Fruit fly (Drosophila melanogaster) whole organism, prepupa: ENCODE results near the gene CG42266.

Experiments
- Blimp-1 ChIP-seq: fragments of 200-800 bp; sonication (Bioruptor generic); optimal IDR thresholded peaks from 3 replicates; lab custom pipeline; 2017; ENCODE audit warnings: missing biosample characterization, missing genetic modification characterization, mild to moderate bottlenecking, moderate library complexity, missing genetic modification reagents
- CG10631 ChIP-seq: fragments of 200-800 bp; sonication (Bioruptor generic); optimal IDR thresholded peaks from 2 replicates; lab custom pipeline; 2016; ENCODE audit warnings: missing biosample characterization, missing genetic modification characterization
- CG10669 ChIP-seq: fragments of 200-800 bp; sonication (Bioruptor generic); optimal IDR thresholded peaks from 3 replicates; lab custom pipeline; 2018; ENCODE audit warnings: missing biosample characterization, mild to moderate bottlenecking, missing genetic modification characterization, moderate library complexity
- CG11762 ChIP-seq: fragments of 200-800 bp; sonication (Bioruptor generic); optimal IDR thresholded peaks from 3 replicates; lab custom pipeline; 2016; ENCODE audit warnings: missing biosample characterization, missing genetic modification characterization; ENCODE audit not compliant: insufficient read depth
- CG11902 ChIP-seq: fragments of 200-800 bp; sonication (Bioruptor generic); optimal IDR thresholded peaks from 3 replicates; lab custom pipeline; 2016; ENCODE audit warnings: missing biosample characterization, missing genetic modification characterization
- CG15336 ChIP-seq: fragments of 200-800 bp; sonication (Bioruptor generic); IDR thresholded peaks from 2 replicates; pipeline ENCODE4 v1.3.6; 2022; ENCODE audit warnings: missing biosample characterization, missing genetic modification characterization
- CG1621 ChIP-seq: fragments of 200-800 bp; sonication (Bioruptor generic); optimal IDR thresholded peaks from 3 replicates; lab custom pipeline; 2018; ENCODE audit warnings: missing biosample characterization, mild to moderate bottlenecking, missing genetic modification characterization
- CG16779 ChIP-seq: fragments of 200-800 bp; sonication (Bioruptor generic); optimal IDR thresholded peaks from 3 replicates; lab custom pipeline; 2017; ENCODE audit warnings: missing biosample characterization, mild to moderate bottlenecking, missing genetic modification characterization
- CG3032 ChIP-seq: fragments of 200-800 bp; optimal IDR thresholded peaks from 2 replicates; lab custom pipeline; 2019; ENCODE audit warnings: missing biosample characterization, mild to moderate bottlenecking, missing genetic modification characterization, moderate library complexity
- CG32006 ChIP-seq: fragments of 200-800 bp; sonication (Bioruptor generic); optimal IDR thresholded peaks from 3 replicates; lab custom pipeline; 2017; ENCODE audit warnings: missing biosample characterization, mild to moderate bottlenecking, missing genetic modification characterization
- CG34406 ChIP-seq: fragments of 200-800 bp; sonication (Bioruptor generic); optimal IDR thresholded peaks from 3 replicates; lab custom pipeline; 2016; ENCODE audit warnings: missing biosample characterization, missing genetic modification characterization
- CG3919 ChIP-seq: fragments of 200-800 bp; sonication (Bioruptor generic); optimal IDR thresholded peaks from 3 replicates; lab custom pipeline; 2016; ENCODE audit warnings: missing biosample characterization, missing genetic modification characterization
- CG4318 ChIP-seq: fragments of 200-800 bp; sonication (Bioruptor generic); optimal IDR thresholded peaks from 3 replicates; lab custom pipeline; 2017; ENCODE audit warnings: missing biosample characterization, mild to moderate bottlenecking, missing genetic modification characterization
- CG6276 ChIP-seq: fragments of 200-800 bp; sonication (Bioruptor generic); optimal IDR thresholded peaks from 2 replicates; lab custom pipeline; 2017; ENCODE audit warnings: missing biosample characterization, mild to moderate bottlenecking, missing genetic modification characterization
- CG6792 ChIP-seq: fragments of 200-800 bp; sonication (Bioruptor generic); optimal IDR thresholded peaks from 3 replicates; lab custom pipeline; 2016; ENCODE audit warnings: missing biosample characterization, missing genetic modification characterization
- CG6808 ChIP-seq: fragments of 200-800 bp; sonication (Bioruptor generic); optimal IDR thresholded peaks from 3 replicates; lab custom pipeline; 2017; ENCODE audit warnings: missing biosample characterization, missing genetic modification characterization, mild to moderate bottlenecking, moderate library complexity, missing genetic modification reagents
- CG6854 ChIP-seq: fragments of 200-800 bp; sonication (Bioruptor generic); optimal IDR thresholded peaks from 2 replicates; lab custom pipeline; 2017; ENCODE audit warnings: missing biosample characterization, mild to moderate bottlenecking, missing genetic modification characterization
- CG8119 ChIP-seq: fragments of 200-800 bp; sonication (Bioruptor generic); IDR thresholded peaks from 3 replicates; pipeline ENCODE4 v1.3.6; 2022; ENCODE audit warnings: missing biosample characterization, missing genetic modification characterization
- CG8319 ChIP-seq: fragments of 200-800 bp; sonication (Bioruptor generic); optimal IDR thresholded peaks from 3 replicates; lab custom pipeline; 2016; ENCODE audit warnings: missing biosample characterization, missing genetic modification characterization
- CG8632 ChIP-seq: fragments of 200-800 bp; sonication (Bioruptor generic); optimal IDR thresholded peaks from 3 replicates; lab custom pipeline; 2016; ENCODE audit warnings: missing biosample characterization, missing genetic modification characterization
- CG9139 ChIP-seq: fragments of 200-800 bp; sonication (Bioruptor generic); optimal IDR thresholded peaks from 3 replicates; lab custom pipeline; 2017; ENCODE audit warnings: missing biosample characterization, mild to moderate bottlenecking, missing genetic modification characterization
- Eip78C ChIP-seq: fragments of 200-800 bp; sonication (Bioruptor generic); peaks from one replicate; lab custom pipeline; 2016; ENCODE audit warnings: missing biosample characterization, missing genetic modification characterization
- Eip93F ChIP-seq: fragments of 200-800 bp; sonication (Bioruptor generic); optimal IDR thresholded peaks from 2 replicates; lab custom pipeline; 2016; ENCODE audit warnings: missing biosample characterization, mild to moderate bottlenecking, missing genetic modification characterization
- Ets21C ChIP-seq: fragments of 200-800 bp; sonication (Bioruptor generic); optimal IDR thresholded peaks from 3 replicates; lab custom pipeline; 2016; ENCODE audit warnings: missing biosample characterization, missing genetic modification characterization
- Ets96B ChIP-seq: fragments of 200-800 bp; optimal IDR thresholded peaks from 2 replicates; lab custom pipeline; 2019; ENCODE audit warnings: missing biosample characterization, mild to moderate bottlenecking, missing genetic modification characterization, moderate library complexity
- Gug ChIP-seq: fragments of 200-800 bp; sonication (Bioruptor generic); IDR thresholded peaks from 2 replicates; pipeline ENCODE4 v1.3.6; 2022; ENCODE audit warnings: missing biosample characterization, missing genetic modification characterization
- Hr38 ChIP-seq: sonication (Bioruptor generic); optimal IDR thresholded peaks from 2 replicates; lab custom pipeline; 2016; ENCODE audit warnings: missing biosample characterization, missing genetic modification characterization
- Hr39 ChIP-seq: fragments of 200-800 bp; sonication (Bioruptor generic); optimal IDR thresholded peaks from 2 replicates; lab custom pipeline; 2016; ENCODE audit warnings: missing biosample characterization, missing genetic modification characterization
- Lpt ChIP-seq: fragments of 200-800 bp; sonication (Bioruptor generic); optimal IDR thresholded peaks from 3 replicates; lab custom pipeline; 2016; ENCODE audit warnings: missing biosample characterization, missing genetic modification characterization
- Met ChIP-seq: fragments of 200-800 bp; sonication (Bioruptor generic); optimal IDR thresholded peaks from 3 replicates; lab custom pipeline; 2016; ENCODE audit warnings: missing biosample characterization, missing genetic modification characterization
- OdsH ChIP-seq: fragments of 200-800 bp; sonication (Bioruptor generic); optimal IDR thresholded peaks from 3 replicates; lab custom pipeline; 2016; ENCODE audit warnings: missing biosample characterization, missing genetic modification characterization
- Sox102F ChIP-seq: fragments of 200-800 bp; sonication (Bioruptor generic); optimal IDR thresholded peaks from 2 replicates; lab custom pipeline; 2016; ENCODE audit warnings: missing biosample characterization, mild to moderate bottlenecking, missing genetic modification characterization
- Sox15 ChIP-seq: fragments of 200-800 bp; sonication (Bioruptor generic); optimal IDR thresholded peaks from 3 replicates; lab custom pipeline; 2016; ENCODE audit warnings: missing biosample characterization, missing genetic modification characterization
- achi ChIP-seq: fragments of 200-800 bp; sonication (Bioruptor generic); optimal IDR thresholded peaks from 3 replicates; lab custom pipeline; 2016; ENCODE audit warnings: missing biosample characterization, missing genetic modification characterization
- acj6 ChIP-seq: fragments of 200-800 bp; sonication (Bioruptor generic); optimal IDR thresholded peaks from 3 replicates; lab custom pipeline; 2016; ENCODE audit warnings: missing biosample characterization, missing genetic modification characterization
- cyc ChIP-seq: fragments of 200-800 bp; sonication (Bioruptor generic); optimal IDR thresholded peaks from 3 replicates; lab custom pipeline; 2016; ENCODE audit warnings: missing biosample characterization, missing genetic modification characterization
- eg ChIP-seq: fragments of 200-800 bp; sonication (Bioruptor generic); IDR thresholded peaks from 3 replicates; pipeline ENCODE4 v1.3.6; 2022; ENCODE audit warnings: missing biosample characterization, missing genetic modification characterization
- esn ChIP-seq: fragments of 200-800 bp; sonication (Bioruptor generic); optimal IDR thresholded peaks from 2 replicates; lab custom pipeline; 2016; ENCODE audit warnings: missing biosample characterization, mild to moderate bottlenecking, missing genetic modification characterization, moderate library complexity
- fd85E ChIP-seq: fragments of 200-800 bp; sonication (Bioruptor generic); optimal IDR thresholded peaks from 3 replicates; lab custom pipeline; 2016; ENCODE audit warnings: missing biosample characterization, missing genetic modification characterization
- lz ChIP-seq: fragments of 200-800 bp; sonication (Bioruptor generic); optimal IDR thresholded peaks from 3 replicates; lab custom pipeline; 2016; ENCODE audit warnings: missing biosample characterization, missing genetic modification characterization
- pdm3 ChIP-seq: fragments of 200-800 bp; sonication (Bioruptor generic); optimal IDR thresholded peaks from 3 replicates; lab custom pipeline; 2016; ENCODE audit warnings: missing biosample characterization, missing genetic modification characterization
- spab ChIP-seq: fragments of 200-800 bp; sonication (Bioruptor generic); optimal IDR thresholded peaks from 2 replicates; lab custom pipeline; 2017; ENCODE audit warnings: missing biosample characterization, mild to moderate bottlenecking, missing genetic modification characterization, missing genetic modification reagents
- svp ChIP-seq: fragments of 200-800 bp; sonication (Bioruptor generic); peaks from one replicate; lab custom pipeline; 2016; ENCODE audit warnings: missing biosample characterization, missing genetic modification characterization
- vri ChIP-seq: fragments of 200-800 bp; sonication (Bioruptor generic); optimal IDR thresholded peaks from 3 replicates; lab custom pipeline; 2016; ENCODE audit warnings: missing biosample characterization, mild to moderate bottlenecking, missing genetic modification characterization

Gene CG42266

dm6 chr2L:16299466-16300311 is 40.5 kb downstream of the CG42266 start, which contains the start of the genes heix and CG17328 (continued):
- TF ChIP-seq lz (peak; percentile 78), CG10631 (GFP tag; lab: Kevin White, UChicago) (peak; percentile 80), pdm3 (GFP tag; lab: Kevin White, UChicago) (no peak), CG1621 (peak; percentile 66), CG8632 (GFP tag; lab: Kevin White, UChicago) (peak; percentile 54), svp (GFP tag; lab: Kevin White, UChicago) (peak; percentile 92), CG8319 (GFP tag; lab: Kevin White, UChicago) (peak; percentile 56), OdsH (peak; percentile 77), vri (GFP tag; lab: Kevin White, UChicago) (no peak), CG6808 (GFP tag; lab: Kevin White, UChicago) (no peak)

- TF ChIP-seq Met (GFP tag; lab: Kevin White, UChicago): no peak
- no peak for TF ChIP-seq Gug (GFP tag; lab: Robert Waterston, UW)
- no peak for TF ChIP-seq Ets96B (tag; lab: Kevin White, UChicago)
- TF ChIP-seq CG11762 (GFP tag; lab: Kevin White, UChicago): no peak
- no peak for TF ChIP-seq esn (GFP tag; lab: Kevin White, UChicago)
- no peak for TF ChIP-seq Sox102F (GFP tag; lab: Kevin White, UChicago)
Observed at dm6 chr2L:16293703-16294233, 46.4 kb downstream of the CG42266 start, which contains the start of gene Cyp303a1. TSS of gene Cyp303a1 (plus strand) at chr2L:16294183.

dm6 chr2L:16292975-16293501 is 47.1 kb downstream of the CG42266 start, which contains the start of gene CG13258:
TSS of gene CG13258 (minus strand) at chr2L:16293025.
- TF ChIP-seq CG6808 (GFP tag; lab: Kevin White, UChicago) (no peak), Hr39 (GFP tag; lab: Kevin White, UChicago) (no peak), CG8119 (GFP tag; lab: Robert Waterston, UW) (peak; percentile 35; the same call in 1 of the 3 replicates), Hr38 (no peak), Eip78C (GFP tag; lab: Kevin White, UChicago) (no peak), CG9139 (GFP tag; lab: Kevin White, UChicago) (no peak), CG16779 (tag; lab: Kevin White, UChicago) (no peak), CG1621 (no peak), Ets21C (GFP tag; lab: Kevin White, UChicago) (no peak), CG8319 (GFP tag; lab: Kevin White, UChicago) (no peak), OdsH (no peak), CG8632 (GFP tag; lab: Kevin White, UChicago) (no peak), eg (GFP tag; lab: Robert Waterston, UW) (0 out of 3 replicates have a peak, but pooled peaks have one; percentile 24), CG32006 (GFP tag; lab: Kevin White, UChicago) (no peak), CG11902 (GFP tag; lab: Kevin White, UChicago) (no peak), CG15336 (GFP tag; lab: Robert Waterston, UW) (peak; percentile 47; the same call in 1 of the 2 replicates), Sox15 (no peak), CG6792 (GFP tag; lab: Kevin White, UChicago) (no peak), CG3032 (tag; lab: Kevin White, UChicago) (no peak), Gug (GFP tag; lab: Robert Waterston, UW) (no peak), achi (GFP tag; lab: Kevin White, UChicago) (no peak), acj6 (no peak), Lpt (GFP tag; lab: Kevin White, UChicago) (peak; percentile 31), CG34406 (GFP tag; lab: Kevin White, UChicago) (no peak), CG6854 (GFP tag; lab: Kevin White, UChicago) (no peak), esn (GFP tag; lab: Kevin White, UChicago) (no peak), CG10669 (no peak), fd85E (GFP tag; lab: Kevin White, UChicago) (no peak), vri (GFP tag; lab: Kevin White, UChicago) (no peak), Blimp-1 (GFP tag; lab: Kevin White, UChicago) (peak; percentile 90), cyc (no peak), spab (GFP tag; lab: Kevin White, UChicago) (no peak), Eip93F (GFP tag; lab: Kevin White, UChicago) (no peak), CG3919 (GFP tag; lab: Kevin White, UChicago) (no peak), CG4318 (GFP tag; lab: Kevin White, UChicago) (no peak), CG6276 (GFP tag; lab: Kevin White, UChicago) (peak; percentile 27), CG11762 (GFP tag; lab: Kevin White, UChicago) (no peak), CG10631 (GFP tag; lab: Kevin White, UChicago) (no peak)
